Worm (Caenorhabditis elegans) whole organism, early embryonic: ENCODE results near the gene sru-37.

ENCODE experiments used
- B0310.2 ChIP-seq: sonication (generic microtip); optimal IDR thresholded peaks from 2 replicates; lab custom pipeline; 2016; ENCODE audit warnings: mild to moderate bottlenecking, missing genetic modification characterization, missing compliant biosample characterization
- F13C5.2 ChIP-seq: sonication (generic microtip); optimal IDR thresholded peaks from 2 replicates; lab custom pipeline; 2017; ENCODE audit warnings: mild to moderate bottlenecking, missing genetic modification characterization, inconsistent platforms, missing compliant biosample characterization
- aly-1 ChIP-seq: sonication (generic microtip); optimal IDR thresholded peaks from 2 replicates; lab custom pipeline; 2016; ENCODE audit warnings: missing genetic modification characterization, missing compliant biosample characterization
- ama-1 ChIP-seq: fragments of 150-350 bp; optimal IDR thresholded peaks from 2 replicates; lab custom pipeline; 2014
- ceh-36 ChIP-seq: sonication (generic microtip); optimal IDR thresholded peaks from 2 replicates; lab custom pipeline; 2016; ENCODE audit warnings: missing genetic modification characterization, inconsistent platforms, missing compliant biosample characterization
- flt-1 ChIP-seq: fragments of 200-800 bp; sonication (Bioruptor generic); IDR thresholded peaks from 2 replicates; pipeline ENCODE4 v1.3.6; 2022; ENCODE audit warnings: missing genetic modification characterization, missing compliant biosample characterization
- hmbx-1 ChIP-seq: sonication (generic microtip); optimal IDR thresholded peaks from 2 replicates; lab custom pipeline; 2016; ENCODE audit warnings: mild to moderate bottlenecking, missing genetic modification characterization, missing compliant biosample characterization
- hmg-4 ChIP-seq: fragments of 200-800 bp; sonication (Bioruptor generic); optimal IDR thresholded peaks from 2 replicates; lab custom pipeline; 2018; ENCODE audit warnings: mild to moderate bottlenecking, missing genetic modification characterization, missing compliant biosample characterization
- hnd-1 ChIP-seq: sonication (generic microtip); optimal IDR thresholded peaks from 2 replicates; lab custom pipeline; 2016; ENCODE audit warnings: missing genetic modification characterization, missing compliant biosample characterization
- pes-1 ChIP-seq: fragments of 200-800 bp; sonication (Bioruptor generic); IDR thresholded peaks from 2 replicates; pipeline ENCODE4 v1.3.6; 2022; ENCODE audit warnings: missing genetic modification reagents, missing genetic modification characterization, missing compliant biosample characterization
- scrt-1 ChIP-seq: fragments of 200-800 bp; sonication (Bioruptor generic); IDR thresholded peaks from 2 replicates; pipeline ENCODE4 v1.3.6; 2022; ENCODE audit warnings: missing genetic modification characterization, missing compliant biosample characterization
- sea-1 ChIP-seq: fragments of 200-800 bp; sonication (Bioruptor generic); conservative IDR thresholded peaks from 2 replicates; pipeline ENCODE4 v1.3.6; 2022; ENCODE audit warnings: missing genetic modification characterization, missing compliant biosample characterization
- tbx-37 ChIP-seq: fragments of 200-800 bp; sonication (Bioruptor generic); conservative IDR thresholded peaks from 2 replicates; pipeline ENCODE4 v1.3.6; 2022; ENCODE audit warnings: missing genetic modification reagents, missing genetic modification characterization, missing compliant biosample characterization
- tra-4 ChIP-seq: sonication (generic microtip); optimal IDR thresholded peaks from 2 replicates; lab custom pipeline; 2017; ENCODE audit warnings: missing genetic modification characterization, missing compliant biosample characterization

DNA sequence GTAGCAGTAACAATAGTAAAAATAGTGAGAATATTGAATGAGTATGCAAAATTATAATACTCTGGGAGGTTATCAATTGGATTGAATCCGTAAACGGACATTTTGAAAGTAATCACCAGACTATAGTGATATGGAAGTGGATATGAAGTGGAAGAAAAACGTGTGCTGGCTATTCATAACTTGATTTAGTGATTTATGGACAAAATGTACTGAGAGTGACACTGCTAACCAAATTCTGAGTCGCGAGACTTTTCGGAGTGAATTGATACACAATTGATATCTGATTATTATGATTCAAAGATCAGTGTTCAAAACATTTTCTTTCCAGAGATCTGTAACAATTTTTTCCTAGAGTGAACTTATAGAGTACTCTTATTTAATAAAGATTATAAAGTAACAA, 30.7 kb downstream of the sru-37 start, which contains the start of gene sru-38:
- TF ChIP-seq hmbx-1 (no peak), aly-1 (tag; lab: Kevin White, UChicago) (no peak), ceh-36 (no peak), tra-4 (tag; lab: Kevin White, UChicago) (no peak), B0310.2 (tag; lab: Kevin White, UChicago) (no peak), ama-1 (lab: Kevin White, UChicago) (no peak), flt-1 (GFP tag; lab: Robert Waterston, UW) (no peak), F13C5.2 (no peak), hnd-1 (tag; lab: Kevin White, UChicago) (no peak), hmg-4 (no peak), tbx-37 (no peak), sea-1 (GFP tag; lab: Robert Waterston, UW) (no peak), pes-1 (GFP tag; lab: Robert Waterston, UW) (no peak), scrt-1 (no peak)
